Fruit fly (Drosophila melanogaster) whole organism, embryonic: ENCODE measurements around the gene Muc14A.

ENCODE experiments used
- CG10321 ChIP-seq: fragments of 200-800 bp; sonication (Bioruptor generic); IDR thresholded peaks from 2 replicates; pipeline ENCODE4 v1.3.6; 2022; ENCODE audit warnings: missing biosample characterization, missing genetic modification characterization
- CG11398 ChIP-seq: fragments of 200-800 bp; sonication (Bioruptor generic); optimal IDR thresholded peaks from 2 replicates; lab custom pipeline; 2016; ENCODE audit warnings: missing biosample characterization, missing genetic modification characterization
- CG31441 ChIP-seq: fragments of 200-800 bp; sonication (Bioruptor generic); IDR thresholded peaks from 2 replicates; pipeline ENCODE4 v1.3.6; 2022; ENCODE audit warnings: missing biosample characterization, missing genetic modification characterization
- CG43689 ChIP-seq: fragments of 200-800 bp; sonication (Bioruptor generic); IDR thresholded peaks from 2 replicates; pipeline ENCODE4 v1.3.6; 2022; ENCODE audit warnings: missing biosample characterization, missing genetic modification characterization
- Ets97D ChIP-seq: fragments of 200-800 bp; sonication (Bioruptor generic); optimal IDR thresholded peaks from 3 replicates; lab custom pipeline; 2016; ENCODE audit warnings: missing biosample characterization, missing genetic modification characterization
- Ssrp ChIP-seq: fragments of 200-800 bp; sonication (Bioruptor generic); optimal IDR thresholded peaks from 2 replicates; lab custom pipeline; 2018; ENCODE audit warnings: missing biosample characterization, mild to moderate bottlenecking, missing genetic modification characterization, moderate library complexity
- kay ChIP-seq: fragments of 200-800 bp; sonication (Bioruptor generic); optimal IDR thresholded peaks from 2 replicates; lab custom pipeline; 2016; ENCODE audit warnings: missing biosample characterization, missing genetic modification characterization

- no peak for TF ChIP-seq Ssrp
- TF ChIP-seq CG11398 (GFP tag; lab: Kevin White, UChicago), result no peak
- TF ChIP-seq CG31441 (GFP tag; lab: Robert Waterston, UW), result no peak
- TF ChIP-seq kay (GFP tag; lab: Kevin White, UChicago), result no peak
- no peak for TF ChIP-seq Ets97D (GFP tag; lab: Kevin White, UChicago)
- no peak for TF ChIP-seq CG10321
- no peak for TF ChIP-seq CG43689 (GFP tag; lab: Robert Waterston, UW)
Measured at dm6 chrX:16062720-16063413, 54.0 kb downstream of the Muc14A start, which contains the start of gene CG12395.
